Worm (Caenorhabditis elegans): Measurements from ENCODE around the gene pmp-1.
A peak's percentile ranks its signal among the peaks of the same experiment; 100 is the strongest.

The pmp-1 gene

DNA sequence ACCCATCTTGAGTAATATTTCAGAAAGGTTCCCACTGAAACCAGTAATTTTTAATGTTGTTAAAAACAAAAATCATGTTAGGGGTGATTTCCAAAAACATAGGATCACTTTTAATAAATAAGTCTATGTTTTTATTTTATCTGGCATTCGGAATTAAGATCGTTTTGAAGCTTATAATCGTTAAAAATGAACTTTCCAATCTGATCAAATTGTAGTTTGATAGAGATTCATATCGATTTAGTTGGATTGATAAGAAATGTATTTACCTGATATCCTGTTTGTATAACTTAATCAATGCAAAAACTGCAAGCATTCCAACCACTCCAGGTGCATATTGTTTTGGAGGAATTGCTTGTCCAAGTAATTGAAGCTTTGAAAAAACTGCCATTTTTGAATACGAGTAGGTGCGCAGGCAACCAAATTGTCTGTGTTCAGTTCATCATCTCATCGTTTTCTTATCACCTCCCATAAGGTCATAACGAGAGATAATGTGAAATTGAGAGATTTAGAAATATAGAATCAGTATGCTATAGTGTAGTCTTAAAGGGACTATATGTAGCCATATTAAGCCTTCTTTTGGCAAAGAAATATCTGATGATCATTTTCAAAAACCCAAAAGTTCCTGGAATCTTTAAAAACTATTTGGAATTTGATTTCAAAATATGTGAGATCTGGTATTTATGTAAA lies 3.9 kb upstream of the pmp-1 start, which contains the start of gene pmp-2:
Gene pmp-2 (minus strand): TSS at position 487 of the 687 bp plus-strand sequence.
- TF ChIP-seq him-1 (tag; optimal IDR thresholded peaks at IDR 0.05): no peak
- TF ChIP-seq dao-5 (tag; optimal IDR thresholded peaks at IDR 0.05): no peak
- no peak for TF ChIP-seq W03F9.2 (tag; optimal IDR thresholded peaks at IDR 0.05)

- no peak for TF ChIP-seq dao-5 (tag; optimal IDR thresholded peaks at IDR 0.05)
- TF ChIP-seq him-1 (tag; optimal IDR thresholded peaks at IDR 0.05): no peak
- TF ChIP-seq W03F9.2 (tag; optimal IDR thresholded peaks at IDR 0.05): no peak
Observed at ce11 chrII:6884568-6884967, 1.0 kb upstream of the pmp-1 start.

- no peak for TF ChIP-seq dao-5 (tag; optimal IDR thresholded peaks at IDR 0.05)
- TF ChIP-seq W03F9.2 (tag; optimal IDR thresholded peaks at IDR 0.05): no peak
- TF ChIP-seq him-1 (tag; optimal IDR thresholded peaks at IDR 0.05): no peak
Observed at ce11 chrII:6882335-6882734, 1.2 kb downstream of the pmp-1 start.

DNA sequence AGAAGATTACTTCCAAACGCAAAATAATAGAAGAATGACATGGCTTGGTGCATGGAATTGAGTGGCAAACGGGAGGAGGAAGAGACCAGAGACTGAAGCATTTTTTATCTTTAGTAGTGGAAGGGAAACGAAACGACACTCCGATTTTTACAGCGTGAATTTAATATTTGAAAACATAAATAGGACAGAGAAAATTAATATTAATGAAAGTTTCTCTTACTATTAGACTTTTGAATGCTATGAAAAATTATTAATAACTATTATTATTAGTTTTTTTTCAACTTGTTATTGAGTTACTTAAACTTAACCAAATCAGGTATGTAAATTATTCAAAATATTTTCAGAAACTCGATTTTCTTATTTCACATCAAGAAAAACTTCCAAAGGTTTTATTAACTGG lies 3.5 kb downstream of the pmp-1 start, which contains the start of gene C44B7.7:
Gene C44B7.7 (minus strand): TSS at position 101 of the 400 bp plus-strand sequence.
- TF ChIP-seq dao-5 (tag; optimal IDR thresholded peaks at IDR 0.05) (no peak), him-1 (tag; optimal IDR thresholded peaks at IDR 0.05) (no peak), W03F9.2 (tag; optimal IDR thresholded peaks at IDR 0.05) (no peak)

DNA sequence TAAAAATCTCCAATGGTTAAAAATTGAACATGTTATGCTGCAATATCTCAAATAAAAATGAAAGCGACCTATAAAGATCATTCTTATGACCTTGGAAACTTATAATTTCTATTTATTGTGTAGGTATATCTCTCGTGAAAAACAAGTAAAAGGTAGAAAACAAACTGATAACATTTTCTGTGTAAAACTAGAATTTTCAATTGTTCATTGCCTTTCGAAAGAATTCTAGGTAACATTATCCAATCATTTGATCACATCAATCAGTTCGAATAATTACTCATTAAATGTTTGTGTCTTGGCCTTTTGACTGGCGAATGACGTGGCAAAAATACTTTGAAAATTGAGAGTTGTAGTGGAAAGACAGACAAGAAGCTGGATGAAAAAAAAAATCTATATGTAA lies 5.7 kb downstream of the pmp-1 start:
- TF ChIP-seq dao-5 (tag; optimal IDR thresholded peaks at IDR 0.05) (no peak), W03F9.2 (tag; optimal IDR thresholded peaks at IDR 0.05) (no peak), him-1 (tag; optimal IDR thresholded peaks at IDR 0.05) (no peak)

- TF ChIP-seq him-1 (tag; optimal IDR thresholded peaks at IDR 0.05) (no peak), W03F9.2 (tag; optimal IDR thresholded peaks at IDR 0.05) (no peak), dao-5 (tag; optimal IDR thresholded peaks at IDR 0.05) (no peak)
Observed at ce11 chrII:6876957-6877356, 6.6 kb downstream of the pmp-1 start, which contains the start of gene slc-36.5. Gene slc-36.5, minus strand, starts transcription at chrII:6877057.

DNA sequence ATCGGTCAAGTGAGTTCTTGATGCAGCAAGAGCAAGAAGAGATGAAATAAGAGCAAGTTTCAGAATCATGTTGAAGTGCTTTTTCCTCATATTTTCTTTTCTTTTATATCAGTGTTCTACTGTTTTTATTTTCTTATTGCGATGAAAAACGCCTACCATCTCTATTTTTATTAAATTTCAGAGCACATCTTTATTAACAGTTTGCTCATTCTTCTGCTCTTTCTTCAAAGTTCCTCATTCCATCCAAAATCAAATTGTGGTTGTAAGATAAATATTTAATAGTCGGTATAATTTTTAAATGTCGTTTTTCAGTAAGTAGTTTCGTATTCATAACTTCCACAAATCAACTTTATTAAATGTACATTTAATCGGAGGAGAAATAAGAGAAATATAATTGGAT lies 11.1 kb downstream of the pmp-1 start, which contains the start of gene C44B7.5:
Gene C44B7.5 (minus strand): TSS at position 101 of the 400 bp plus-strand sequence.
- TF ChIP-seq W03F9.2 (tag; optimal IDR thresholded peaks at IDR 0.05) (no peak), him-1 (tag; optimal IDR thresholded peaks at IDR 0.05) (no peak), dao-5 (tag; optimal IDR thresholded peaks at IDR 0.05) (no peak)

DNA sequence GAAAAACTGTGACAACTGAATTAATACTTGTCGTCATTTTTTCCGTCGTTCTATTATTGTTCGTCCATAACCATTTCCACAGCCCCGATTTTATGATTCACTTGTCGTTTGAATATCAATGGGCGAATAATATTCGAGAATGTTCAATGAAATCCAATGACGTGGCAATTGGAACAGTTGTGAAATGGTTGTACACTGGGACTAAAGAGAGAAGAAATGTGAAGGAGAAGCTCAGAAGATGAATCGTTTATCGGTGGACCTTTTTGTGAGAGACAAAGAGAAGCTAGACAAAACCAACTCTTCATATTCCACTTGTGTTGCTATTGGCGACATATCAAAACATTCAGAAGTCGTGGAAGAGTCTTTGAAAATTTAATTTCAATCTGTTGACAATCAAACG lies 12.8 kb downstream of the pmp-1 start, which contains the start of gene clhm-1:
Gene clhm-1 (minus strand): TSS at position 207 of the 400 bp plus-strand sequence.
- no peak for TF ChIP-seq W03F9.2 (tag; optimal IDR thresholded peaks at IDR 0.05)
- TF ChIP-seq dao-5 (tag; optimal IDR thresholded peaks at IDR 0.05): no peak
- TF ChIP-seq him-1 (tag; optimal IDR thresholded peaks at IDR 0.05): no peak

DNA sequence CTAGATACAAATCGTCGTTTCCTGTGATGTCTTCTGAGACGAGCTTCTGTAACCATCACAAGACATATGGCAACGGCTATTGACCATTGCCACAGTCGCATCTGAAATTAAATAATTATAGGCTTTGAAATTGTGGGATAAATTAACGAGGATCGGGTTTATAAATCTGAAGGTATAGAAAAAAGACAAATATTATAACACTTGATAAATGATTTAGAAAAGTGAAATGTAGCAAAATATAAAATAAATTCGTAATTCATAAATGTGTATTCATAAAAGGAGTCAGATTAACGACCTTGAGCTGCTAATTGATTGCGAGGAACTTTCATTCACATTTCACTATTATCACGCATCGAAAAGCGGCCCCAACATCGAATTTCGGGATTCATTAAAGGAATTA lies 19.9 kb downstream of the pmp-1 start, which contains the start of gene aff-1:
Gene aff-1 (minus strand): TSS at position 101 of the 400 bp plus-strand sequence.
- TF ChIP-seq dao-5 (tag; optimal IDR thresholded peaks at IDR 0.05) (no peak), W03F9.2 (tag; optimal IDR thresholded peaks at IDR 0.05) (no peak), him-1 (tag; optimal IDR thresholded peaks at IDR 0.05) (no peak)

ce11 chrII:6860043-6860442 lies 23.5 kb downstream of the pmp-1 start:
- TF ChIP-seq him-1 (tag; optimal IDR thresholded peaks at IDR 0.05) (no peak), dao-5 (tag; optimal IDR thresholded peaks at IDR 0.05) (no peak), W03F9.2 (tag; optimal IDR thresholded peaks at IDR 0.05) (no peak)

DNA sequence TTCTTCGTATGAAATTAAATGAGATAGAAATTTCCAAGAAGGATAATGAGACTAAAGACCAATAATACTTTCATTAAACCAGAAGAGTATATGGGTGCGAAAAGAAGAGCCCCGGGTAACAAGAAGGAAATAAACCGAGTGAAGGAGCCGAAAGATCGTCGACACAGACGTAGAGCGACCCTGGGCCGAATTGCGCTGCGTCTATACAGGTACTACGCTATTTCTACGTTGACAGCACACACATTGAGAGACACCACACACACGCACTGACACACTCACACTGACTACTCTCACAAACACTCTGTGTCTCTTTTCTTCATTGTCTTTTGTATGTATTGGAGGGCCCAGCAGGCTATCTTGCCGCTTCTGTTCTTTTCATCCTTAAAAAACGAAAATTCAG lies 24.7 kb downstream of the pmp-1 start:
- TF ChIP-seq W03F9.2 (tag; optimal IDR thresholded peaks at IDR 0.05) (no peak), him-1 (tag; optimal IDR thresholded peaks at IDR 0.05) (no peak), dao-5 (tag; optimal IDR thresholded peaks at IDR 0.05) (no peak)

- TF ChIP-seq W03F9.2 (tag; optimal IDR thresholded peaks at IDR 0.05): no peak
- no peak for TF ChIP-seq him-1 (tag; optimal IDR thresholded peaks at IDR 0.05)
- no peak for TF ChIP-seq dao-5 (tag; optimal IDR thresholded peaks at IDR 0.05)
Observed at ce11 chrII:6858201-6858600, 25.4 kb downstream of the pmp-1 start, which contains the start of gene dnj-5. Gene dnj-5, minus strand, starts transcription at chrII:6858301.

- peak; percentile 14 for TF ChIP-seq W03F9.2 (tag; optimal IDR thresholded peaks at IDR 0.05)
- peak; percentile 24 for TF ChIP-seq dao-5 (tag; optimal IDR thresholded peaks at IDR 0.05)
- peak; percentile 91 for TF ChIP-seq him-1 (tag; optimal IDR thresholded peaks at IDR 0.05)
Observed at ce11 chrII:6853059-6853466, 30.5 kb downstream of the pmp-1 start.

DNA sequence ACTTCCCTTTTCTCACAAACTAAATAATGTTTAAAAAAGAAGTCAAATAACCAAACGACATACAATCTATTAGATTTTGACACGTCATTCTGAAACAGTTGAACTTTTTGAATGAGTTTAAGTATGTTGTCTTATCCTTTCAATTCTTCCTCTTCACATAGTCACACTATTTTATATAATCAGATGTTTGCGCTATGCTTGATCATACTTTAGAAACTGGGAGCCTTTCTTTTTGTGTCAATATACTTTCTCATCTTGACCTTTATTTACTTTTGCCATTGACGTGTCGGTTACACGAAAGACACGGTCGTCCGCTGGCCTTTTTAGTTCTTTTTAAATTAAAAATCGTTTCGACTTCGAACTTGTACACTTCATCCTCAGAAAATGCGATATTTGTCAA lies 31.6 kb downstream of the pmp-1 start, which contains the start of gene C04A2.15:
Gene C04A2.15 (plus strand): TSS at position 299 of the 400 bp plus-strand sequence.
- no peak for TF ChIP-seq W03F9.2 (tag; optimal IDR thresholded peaks at IDR 0.05)
- no peak for TF ChIP-seq dao-5 (tag; optimal IDR thresholded peaks at IDR 0.05)
- no peak for TF ChIP-seq him-1 (tag; optimal IDR thresholded peaks at IDR 0.05)
